Fruit fly (Drosophila melanogaster) S2 (cell line): Measurements from ENCODE around the gene Pgant8.

ENCODE experiments used
- CG8478 ChIP-seq: fragments of >200 bp; optimal IDR thresholded peaks from 2 replicates; lab custom pipeline; 2018
- CTCF ChIP-seq, 2 experiments: fragments of >200 bp; optimal IDR thresholded peaks; 2 replicates each; lab custom pipeline; 2018

The Pgant8 gene

DNA sequence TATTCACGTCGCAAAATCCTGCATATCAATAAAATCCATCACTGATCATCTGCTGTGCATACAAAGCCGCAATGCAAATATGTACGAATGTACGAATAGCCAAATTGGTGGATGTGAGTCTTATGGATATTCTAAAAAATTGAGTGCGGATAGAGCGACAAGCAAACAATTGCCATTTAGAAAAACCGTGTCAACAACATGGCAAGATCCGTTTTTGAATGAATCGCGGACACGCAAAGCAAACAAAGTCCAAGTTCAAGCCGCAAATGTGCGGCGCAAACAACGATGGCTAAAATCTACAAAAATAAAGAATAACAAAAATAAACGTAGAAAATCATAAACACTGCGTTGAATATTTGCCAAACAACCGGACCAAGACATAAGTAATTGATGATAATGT, 5.8 kb downstream of the Pgant8 start:
- TF ChIP-seq CG8478 (lab: Kevin White, UChicago) (no peak), CTCF (optimal IDR thresholded peaks at IDR 0.05; lab: Kevin White, UChicago) (no peak)

DNA sequence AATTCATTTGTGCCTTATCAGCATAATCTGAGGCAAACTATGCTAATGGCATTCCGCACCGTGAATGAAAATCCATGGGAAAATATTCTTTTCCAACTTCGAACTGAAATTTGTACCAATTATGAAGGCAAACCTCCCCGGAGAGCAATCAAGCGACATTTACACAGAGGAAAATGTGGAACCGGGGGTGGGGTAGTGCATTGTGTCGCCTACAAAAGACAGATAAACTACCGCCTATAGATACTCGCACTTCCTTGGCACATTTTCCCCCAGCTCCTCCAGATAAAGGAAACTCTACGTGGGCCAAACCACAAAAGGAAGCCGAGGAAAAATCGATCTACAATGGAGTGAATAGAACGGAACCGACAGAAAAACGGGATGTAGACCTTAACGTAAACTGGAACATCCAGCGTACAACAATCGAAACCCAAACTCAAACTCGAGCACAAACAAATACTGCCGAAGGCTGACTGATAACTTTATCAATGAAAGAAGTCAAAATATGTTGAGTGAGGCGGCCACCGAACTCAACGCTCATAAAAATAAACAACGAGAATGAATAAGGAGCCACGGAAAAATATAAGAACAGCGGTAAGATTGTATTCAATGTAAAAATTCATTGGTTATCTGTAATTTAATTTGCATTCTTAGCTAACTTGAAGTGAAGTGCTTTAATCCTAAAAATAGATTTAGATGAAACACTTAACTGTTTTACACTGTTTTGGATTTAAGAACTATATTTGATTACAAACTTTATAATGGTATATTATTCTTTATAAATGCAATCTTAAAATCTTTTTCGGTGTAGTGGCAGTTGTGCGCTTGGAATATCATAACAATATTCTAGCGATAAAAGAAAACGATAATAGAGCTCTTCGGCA, 7.3 kb downstream of the Pgant8 start:
- TF ChIP-seq CG8478 (lab: Kevin White, UChicago) (no peak), CTCF (optimal IDR thresholded peaks at IDR 0.05; lab: Kevin White, UChicago) (no peak)

DNA sequence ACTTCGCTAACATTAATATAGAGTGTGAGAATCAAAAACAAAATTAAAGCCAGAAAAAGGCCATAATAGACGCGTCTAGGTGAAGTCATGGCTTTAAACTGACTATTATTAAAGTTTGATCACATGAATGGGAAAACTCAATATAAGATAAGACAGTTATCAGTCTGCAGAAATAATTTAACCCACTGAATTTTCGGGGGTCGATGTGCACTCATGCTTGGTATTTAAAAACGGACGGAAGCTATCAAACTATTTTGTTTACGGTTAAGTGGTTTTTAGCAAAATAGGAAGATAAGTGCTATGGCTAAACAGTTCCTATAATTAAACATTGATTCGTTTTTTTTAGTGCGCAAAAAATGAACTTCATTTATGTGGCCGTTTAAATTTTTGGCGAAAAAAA, 8.3 kb downstream of the Pgant8 start, which contains the start of gene CG34451:
Gene CG34451 (minus strand): TSS at position 101 of the 400 bp plus-strand sequence.
- TF ChIP-seq CTCF (optimal IDR thresholded peaks at IDR 0.05; lab: Kevin White, UChicago): no peak
- no peak for TF ChIP-seq CG8478 (lab: Kevin White, UChicago)

DNA sequence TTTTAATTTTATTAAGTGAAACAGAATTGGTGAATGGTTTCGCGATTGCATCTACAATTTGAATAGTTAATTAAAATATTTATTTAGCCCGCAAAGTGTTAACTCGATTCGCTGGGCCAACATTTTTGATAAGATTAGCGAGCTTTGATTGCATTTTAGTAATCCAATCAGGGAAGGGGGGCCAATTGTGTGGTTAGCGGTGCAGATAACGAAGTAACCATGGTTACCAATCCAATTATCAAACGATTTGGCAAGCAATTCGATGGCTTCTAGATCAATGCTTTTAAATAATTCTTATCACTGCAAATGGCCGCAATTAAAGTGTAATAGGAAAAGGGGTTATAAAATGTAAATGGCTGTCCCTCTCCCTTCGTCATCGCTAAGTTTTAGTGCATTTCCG, 8.7 kb downstream of the Pgant8 start:
- TF ChIP-seq CG8478 (lab: Kevin White, UChicago) (no peak), CTCF (optimal IDR thresholded peaks at IDR 0.05; lab: Kevin White, UChicago) (no peak)

DNA sequence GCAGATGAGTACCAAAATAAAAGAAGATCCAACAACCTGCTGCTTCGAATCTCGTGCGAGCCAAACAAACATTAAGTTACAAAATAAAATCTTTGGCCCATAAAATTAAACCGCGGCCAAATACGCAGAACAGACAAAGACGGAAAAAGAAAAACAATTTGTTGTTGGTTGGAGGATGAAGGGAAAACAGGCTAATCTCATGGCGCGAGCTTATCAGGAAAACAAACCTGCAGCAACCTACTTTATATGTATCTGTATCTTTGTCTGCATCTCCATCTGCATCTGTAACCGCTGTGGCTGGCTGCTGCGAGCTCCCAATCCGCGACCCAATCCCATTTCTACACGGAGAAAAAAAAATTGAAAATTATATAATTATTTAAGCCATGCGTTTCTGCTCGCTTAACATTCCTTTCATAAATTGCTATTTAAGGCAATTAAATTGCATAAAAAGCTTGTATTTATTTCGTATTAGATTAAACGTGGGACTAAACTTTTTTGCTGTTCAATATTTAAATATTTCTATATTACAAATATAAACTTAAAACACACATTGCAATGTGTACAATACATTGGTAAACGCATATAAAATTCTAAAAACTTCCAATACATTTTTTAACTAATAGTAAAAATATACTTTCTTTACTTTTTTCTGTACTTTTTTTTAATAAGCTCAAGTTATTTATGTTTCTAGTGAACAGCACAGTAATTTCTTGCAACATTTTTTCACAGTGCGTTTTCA, 9.3 kb downstream of the Pgant8 start:
- no peak for TF ChIP-seq CG8478 (lab: Kevin White, UChicago)
- TF ChIP-seq CTCF (optimal IDR thresholded peaks at IDR 0.05; lab: Kevin White, UChicago): no peak

DNA sequence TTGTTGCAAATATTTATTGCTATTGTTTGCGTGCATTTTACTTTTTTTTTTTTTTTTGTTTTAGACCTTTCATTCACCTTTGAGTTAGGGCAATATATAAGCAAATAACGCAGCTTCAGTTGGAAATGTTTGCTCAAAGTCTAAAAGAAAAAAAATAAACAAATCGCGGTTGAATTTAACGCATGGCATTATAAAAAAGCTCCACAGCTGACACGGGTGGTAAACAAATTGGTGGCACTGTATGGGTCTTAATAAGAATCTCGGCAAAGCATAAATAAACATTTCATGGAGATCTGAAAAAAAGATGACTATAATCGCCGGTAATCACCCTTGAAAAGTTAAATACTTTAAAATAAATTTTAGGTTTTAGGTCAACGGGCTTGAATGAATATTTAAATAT, 10.7 kb downstream of the Pgant8 start:
- TF ChIP-seq CTCF (optimal IDR thresholded peaks at IDR 0.05; lab: Kevin White, UChicago) (no peak), CG8478 (lab: Kevin White, UChicago) (no peak)

DNA sequence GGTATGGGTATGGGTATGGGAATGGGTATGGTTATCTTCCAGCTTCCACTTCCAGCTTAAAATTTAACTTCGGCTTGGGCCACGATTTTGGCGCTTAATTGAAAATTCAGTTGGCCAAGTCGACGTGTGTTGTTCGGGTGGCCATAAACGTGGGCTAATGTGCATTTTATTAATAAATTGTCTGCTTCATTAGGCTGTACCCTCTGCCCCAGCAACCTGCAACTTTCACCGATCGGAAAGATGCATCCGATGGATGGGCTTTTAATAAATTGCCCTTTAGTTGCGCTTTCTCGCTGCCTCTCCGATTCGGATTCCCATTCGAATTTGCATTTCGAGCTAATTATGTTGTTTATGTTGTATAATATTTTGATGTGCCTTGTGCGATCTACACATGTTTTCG, 11.5 kb downstream of the Pgant8 start:
- TF ChIP-seq CTCF (optimal IDR thresholded peaks at IDR 0.05; lab: Kevin White, UChicago) (no peak), CG8478 (lab: Kevin White, UChicago) (no peak)

DNA sequence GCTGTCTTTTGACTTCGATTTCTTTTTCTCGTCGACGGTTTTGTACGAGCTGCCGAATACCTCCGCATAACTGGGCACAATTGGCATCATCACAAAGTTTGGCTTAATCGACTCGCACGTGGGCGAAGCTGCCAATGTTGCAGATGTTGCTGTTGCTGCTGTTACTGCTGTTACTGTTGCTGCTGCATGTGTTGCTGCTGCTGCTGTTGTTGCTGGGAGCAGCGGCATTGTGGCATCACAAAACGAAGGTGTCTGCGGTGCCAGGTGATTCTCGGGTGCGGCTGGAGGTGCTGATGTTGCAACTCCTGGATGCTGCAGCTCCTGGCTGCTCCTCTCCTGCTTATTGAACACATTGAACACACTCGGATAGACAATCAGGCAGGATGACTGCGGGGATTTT, 14.2 kb downstream of the Pgant8 start:
- TF ChIP-seq CTCF (optimal IDR thresholded peaks at IDR 0.05; lab: Kevin White, UChicago) (no peak), CG8478 (lab: Kevin White, UChicago) (no peak)

DNA sequence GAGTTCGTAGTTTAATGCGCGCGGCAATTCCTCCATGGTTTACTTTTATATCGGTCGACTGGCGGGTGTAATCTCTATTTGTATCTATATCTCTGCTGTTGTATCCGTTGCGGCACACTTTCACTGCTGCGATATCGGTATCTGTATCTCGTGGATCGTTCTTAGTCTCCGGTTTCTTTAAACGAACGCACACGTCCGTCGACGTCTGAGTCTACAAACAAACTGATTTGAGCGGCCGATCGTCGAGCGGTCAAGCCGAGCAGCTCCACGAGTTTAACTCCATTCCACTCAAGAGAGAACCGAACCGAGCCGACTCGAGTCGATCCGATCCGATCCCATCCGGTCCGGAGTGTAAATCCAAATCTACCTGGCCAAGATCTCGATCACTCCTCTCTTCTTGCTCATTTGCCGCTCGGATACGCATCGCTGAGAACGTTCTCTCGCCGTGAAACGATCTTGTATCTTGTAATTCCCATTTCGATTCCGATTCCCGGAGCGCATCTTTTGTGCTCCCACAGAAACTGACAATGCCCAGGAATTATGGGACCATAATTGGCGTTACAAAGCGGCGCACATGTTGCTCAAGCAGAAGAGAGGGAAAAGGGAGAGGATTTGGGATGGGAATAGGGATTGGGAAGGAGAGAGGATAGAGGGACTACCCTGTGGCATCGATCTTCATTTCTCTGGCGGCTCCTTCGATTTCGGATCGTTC, 16.1 kb downstream of the Pgant8 start, which contains the start of gene comm2:
Gene comm2 (minus strand): TSS at position 225 of the 712 bp plus-strand sequence.
- no peak for TF ChIP-seq CTCF (optimal IDR thresholded peaks at IDR 0.05; lab: Kevin White, UChicago)
- no peak for TF ChIP-seq CG8478 (lab: Kevin White, UChicago)

DNA sequence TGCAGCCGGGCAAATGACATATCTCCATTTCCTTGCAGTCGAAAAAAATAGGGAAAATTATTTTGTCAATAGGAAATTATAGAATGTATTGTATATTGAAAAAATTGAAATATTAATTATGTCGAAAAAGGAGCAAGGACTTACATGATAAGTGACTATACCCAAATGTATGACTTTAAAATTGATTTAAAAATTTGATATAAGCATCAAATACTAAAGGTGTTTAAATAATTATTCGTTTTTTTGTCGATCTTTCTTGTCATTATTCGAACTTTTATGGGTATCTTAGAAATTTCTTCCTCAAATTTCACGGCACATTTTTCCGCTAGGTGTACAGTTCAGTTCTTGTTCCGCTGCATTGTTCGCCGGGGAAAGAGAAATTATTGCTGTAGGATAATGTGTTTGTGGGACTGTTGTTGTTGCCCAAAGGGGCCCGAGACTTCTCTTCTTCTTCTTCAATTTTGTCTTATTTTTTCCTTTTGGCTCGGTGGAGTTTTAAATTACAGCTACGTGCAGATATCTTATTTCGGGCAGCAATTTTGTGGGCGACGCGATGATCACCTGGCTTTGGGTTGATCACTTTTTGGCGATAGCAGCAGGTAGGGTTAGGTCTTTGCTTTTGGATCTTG, 16.8 kb downstream of the Pgant8 start:
- no peak for TF ChIP-seq CG8478 (lab: Kevin White, UChicago)
- TF ChIP-seq CTCF (optimal IDR thresholded peaks at IDR 0.05; lab: Kevin White, UChicago): no peak

DNA sequence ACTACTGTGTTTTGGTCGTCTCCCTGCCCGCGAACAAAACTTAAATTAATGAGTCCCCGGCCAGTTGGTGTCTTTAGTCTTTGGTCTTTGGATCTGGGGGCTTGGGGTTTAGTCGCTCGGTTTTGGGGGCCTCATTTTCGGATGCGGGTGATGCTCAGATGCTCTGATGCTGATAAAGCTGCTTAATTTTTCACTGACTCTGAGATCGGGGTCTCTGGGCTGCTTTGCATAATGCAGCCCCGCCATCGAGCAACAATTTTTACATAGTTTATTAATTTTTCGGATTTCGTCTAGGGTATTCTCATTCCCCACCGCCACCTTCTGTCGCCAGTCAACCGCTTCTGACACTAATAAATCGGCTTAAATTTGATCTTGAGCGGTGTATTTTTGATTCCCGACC, 18.5 kb downstream of the Pgant8 start:
- TF ChIP-seq CG8478 (lab: Kevin White, UChicago) (no peak), CTCF (optimal IDR thresholded peaks at IDR 0.05; lab: Kevin White, UChicago) (no peak)

DNA sequence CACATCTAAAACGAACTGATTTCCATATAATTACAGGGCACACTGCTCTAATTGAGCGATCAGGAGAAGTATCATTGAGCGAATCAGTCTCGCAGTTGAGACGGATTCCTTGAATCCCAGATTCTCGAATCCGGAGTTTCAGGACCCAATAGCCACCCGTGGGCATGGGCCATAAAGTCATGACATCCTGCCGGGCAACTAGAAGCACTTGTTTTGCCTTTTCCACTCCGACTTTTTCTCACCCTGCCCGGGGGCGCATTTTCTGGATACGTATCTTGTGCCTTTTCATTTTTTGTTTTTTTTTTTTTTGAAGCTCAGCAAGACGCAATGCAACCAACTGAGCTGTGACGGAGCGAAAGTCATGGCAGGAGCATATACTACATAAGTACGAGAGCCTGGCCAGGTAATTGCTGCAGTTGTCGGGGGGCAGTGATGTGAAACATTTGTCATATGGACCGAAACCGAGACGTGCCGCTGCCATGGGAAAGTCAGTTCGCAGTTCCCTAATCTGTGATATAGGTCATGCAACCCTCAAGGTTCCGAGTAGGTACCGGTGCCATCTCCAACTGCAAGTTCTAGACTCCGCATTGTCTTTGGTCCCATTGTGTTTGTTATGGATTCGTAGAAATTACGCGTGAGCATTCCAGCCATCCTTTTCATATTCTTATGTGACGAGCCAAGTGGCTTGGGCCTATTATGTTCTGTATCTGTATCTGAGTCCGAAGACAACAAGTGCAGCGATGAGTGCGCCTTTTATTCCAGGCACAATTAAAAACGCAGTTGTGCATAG, 19.9 kb downstream of the Pgant8 start:
- TF ChIP-seq CTCF (optimal IDR thresholded peaks at IDR 0.05; lab: Kevin White, UChicago): no peak
- no peak for TF ChIP-seq CG8478 (lab: Kevin White, UChicago)

DNA sequence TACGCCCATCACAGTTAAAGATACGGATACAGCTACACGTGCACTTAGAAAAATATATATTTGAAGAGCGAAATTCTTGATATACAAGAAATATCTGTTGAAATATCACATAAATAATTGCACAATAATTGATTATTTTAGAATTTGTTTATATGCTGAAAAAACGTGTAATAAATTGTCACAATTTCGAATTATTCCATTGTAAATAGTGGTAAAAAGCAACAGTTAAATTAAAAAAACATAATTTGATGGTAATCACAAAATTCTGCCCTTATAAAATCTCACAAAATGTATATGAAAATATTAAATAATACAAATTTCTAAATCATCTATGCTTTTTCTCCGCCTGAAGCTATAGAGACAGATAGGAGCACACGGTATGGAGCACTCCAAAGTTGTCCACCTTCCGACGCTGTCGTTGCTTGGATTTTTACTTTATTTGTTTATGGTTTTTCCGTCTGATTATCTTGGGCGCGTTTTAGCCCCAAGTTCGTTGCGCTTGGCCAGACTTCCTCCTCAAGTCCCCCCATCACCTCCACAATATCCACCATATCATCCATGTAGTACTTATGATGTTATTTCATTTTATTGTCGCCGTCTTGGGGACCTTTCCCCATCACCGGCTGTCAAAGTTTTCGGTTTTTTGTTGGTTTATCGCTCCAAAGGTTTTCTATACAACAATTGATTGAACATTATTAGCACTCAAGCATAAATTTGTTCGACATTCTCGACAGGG, 20.7 kb downstream of the Pgant8 start:
- no peak for TF ChIP-seq CG8478 (lab: Kevin White, UChicago)
- no peak for TF ChIP-seq CTCF (optimal IDR thresholded peaks at IDR 0.05; lab: Kevin White, UChicago)
